Fruit fly (Drosophila melanogaster) whole organism, pupa: Measurements from ENCODE around the gene how.

Source experiments
- CG10348 ChIP-seq: fragments of 200-800 bp; sonication (Bioruptor generic); IDR thresholded peaks from 2 replicates; pipeline ENCODE4 v1.3.6; 2022; ENCODE audit warnings: missing biosample characterization, missing genetic modification characterization
- CG14655 ChIP-seq: fragments of 200-800 bp; sonication (Bioruptor generic); optimal IDR thresholded peaks from 3 replicates; lab custom pipeline; 2017; ENCODE audit warnings: mild to moderate bottlenecking, missing biosample characterization, missing genetic modification reagents, missing genetic modification characterization
- CG17806 ChIP-seq: fragments of 200-800 bp; sonication (Bioruptor generic); optimal IDR thresholded peaks from 2 replicates; lab custom pipeline; 2018; ENCODE audit warnings: missing biosample characterization, mild to moderate bottlenecking, missing genetic modification characterization, moderate library complexity
- CG34367 ChIP-seq: fragments of 200-800 bp; sonication (Bioruptor generic); optimal IDR thresholded peaks from 2 replicates; lab custom pipeline; 2018; ENCODE audit warnings: missing biosample characterization, mild to moderate bottlenecking, missing genetic modification characterization
- CG4496 ChIP-seq: fragments of 200-800 bp; sonication (Bioruptor generic); IDR thresholded peaks from 3 replicates; pipeline ENCODE4 v1.3.6; 2022; ENCODE audit warnings: missing biosample characterization, missing genetic modification characterization
- CG8159 ChIP-seq: fragments of 200-800 bp; sonication (Bioruptor generic); optimal IDR thresholded peaks from 3 replicates; lab custom pipeline; 2018; ENCODE audit warnings: missing biosample characterization, mild to moderate bottlenecking, missing genetic modification characterization, moderate library complexity
- CG8301 ChIP-seq: fragments of 200-800 bp; sonication (Bioruptor generic); optimal IDR thresholded peaks from 2 replicates; lab custom pipeline; 2018; ENCODE audit warnings: missing biosample characterization, mild to moderate bottlenecking, missing genetic modification characterization
- CG9948 ChIP-seq: fragments of 200-800 bp; sonication (Bioruptor generic); optimal IDR thresholded peaks from 2 replicates; lab custom pipeline; 2018; ENCODE audit warnings: missing biosample characterization, mild to moderate bottlenecking, missing genetic modification characterization, moderate library complexity
- D1 ChIP-seq: fragments of 200-800 bp; sonication (Bioruptor generic); optimal IDR thresholded peaks from 2 replicates; lab custom pipeline; 2018; ENCODE audit warnings: missing biosample characterization, mild to moderate bottlenecking, missing genetic modification characterization, moderate library complexity
- EcR ChIP-seq: fragments of 200-800 bp; sonication (Bioruptor generic); optimal IDR thresholded peaks from 3 replicates; lab custom pipeline; 2019; ENCODE audit warnings: missing biosample characterization, missing genetic modification characterization, mild to moderate bottlenecking, moderate library complexity, missing genetic modification reagents
- Pif1A ChIP-seq: fragments of 200-800 bp; sonication (Bioruptor generic); optimal IDR thresholded peaks from 3 replicates; lab custom pipeline; 2016; ENCODE audit warnings: missing biosample characterization, missing genetic modification characterization
- Pif1B ChIP-seq: fragments of 200-800 bp; sonication (Bioruptor generic); optimal IDR thresholded peaks from 3 replicates; lab custom pipeline; 2016; ENCODE audit warnings: missing biosample characterization, missing genetic modification characterization
- Snoo ChIP-seq: fragments of 200-800 bp; sonication (Bioruptor generic); optimal IDR thresholded peaks from 3 replicates; lab custom pipeline; 2017; ENCODE audit warnings: missing biosample characterization, mild to moderate bottlenecking, missing genetic modification characterization, inconsistent platforms
- fd96Ca ChIP-seq: fragments of 200-800 bp; sonication (Bioruptor generic); IDR thresholded peaks from 3 replicates; pipeline ENCODE4 v1.3.6; 2022; ENCODE audit warnings: missing biosample characterization, missing genetic modification characterization

DNA sequence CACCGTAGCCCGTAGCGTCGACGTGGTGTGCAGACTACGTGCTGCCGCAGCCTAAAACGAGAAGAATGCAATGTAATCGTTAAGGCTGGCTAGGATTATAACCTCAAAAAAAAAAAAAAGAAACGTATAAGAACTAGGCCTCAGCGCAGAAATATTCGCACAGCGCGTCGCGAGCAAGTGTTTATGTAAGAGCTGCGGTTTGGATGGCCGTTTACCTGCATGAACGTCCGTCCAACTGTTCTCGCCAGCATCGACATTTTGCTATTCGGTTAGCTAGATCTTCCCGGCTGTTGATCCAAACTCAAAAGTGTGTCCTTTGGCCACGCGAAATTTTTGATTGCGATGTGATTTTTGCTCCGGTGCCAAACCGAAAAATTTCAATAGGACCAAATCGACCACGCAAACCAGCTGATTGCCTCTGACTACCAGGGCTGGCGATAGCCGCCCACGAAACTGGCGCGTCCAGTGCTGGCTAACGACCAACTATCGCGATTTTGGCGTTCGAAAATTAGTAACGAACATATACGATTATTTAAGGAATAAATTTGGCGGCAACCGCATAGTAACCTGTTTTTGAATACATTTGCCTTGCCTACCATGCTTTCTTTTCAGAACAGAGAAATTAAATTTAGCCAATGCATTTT is 23.1 kb upstream of the how start, which contains the start of gene Idh3b:
- no peak for TF ChIP-seq Pif1A
- no peak for TF ChIP-seq CG9948 (tag; lab: Kevin White, UChicago)
- no peak for TF ChIP-seq fd96Ca (GFP tag; lab: Robert Waterston, UW)
- TF ChIP-seq CG4496 (GFP tag; lab: Robert Waterston, UW), result peak; percentile 69
- TF ChIP-seq Pif1B (GFP tag; lab: Kevin White, UChicago), result no peak
- no peak for TF ChIP-seq CG10348
- TF ChIP-seq CG8159, result no peak
- TF ChIP-seq EcR (GFP tag; lab: Kevin White, UChicago), result no peak
- TF ChIP-seq D1 (tag; lab: Kevin White, UChicago), result no peak
- TF ChIP-seq Snoo (tag; lab: Kevin White, UChicago), result peak; percentile 43
- TF ChIP-seq CG14655 (GFP tag; lab: Kevin White, UChicago), result no peak
- no peak for TF ChIP-seq CG17806
- no peak for TF ChIP-seq CG8301
- no peak for TF ChIP-seq CG34367 (tag; lab: Kevin White, UChicago)
